Fruit fly (Drosophila melanogaster) whole organism, larva: ENCODE data around the gene Cep164.

Experiments used
- noc ChIP-seq: fragments of 200-800 bp; sonication (Bioruptor generic); optimal IDR thresholded peaks from 3 replicates; lab custom pipeline; 2019; ENCODE audit warnings: missing biosample characterization, mild to moderate bottlenecking, missing genetic modification characterization, moderate library complexity

The Cep164 gene

DNA sequence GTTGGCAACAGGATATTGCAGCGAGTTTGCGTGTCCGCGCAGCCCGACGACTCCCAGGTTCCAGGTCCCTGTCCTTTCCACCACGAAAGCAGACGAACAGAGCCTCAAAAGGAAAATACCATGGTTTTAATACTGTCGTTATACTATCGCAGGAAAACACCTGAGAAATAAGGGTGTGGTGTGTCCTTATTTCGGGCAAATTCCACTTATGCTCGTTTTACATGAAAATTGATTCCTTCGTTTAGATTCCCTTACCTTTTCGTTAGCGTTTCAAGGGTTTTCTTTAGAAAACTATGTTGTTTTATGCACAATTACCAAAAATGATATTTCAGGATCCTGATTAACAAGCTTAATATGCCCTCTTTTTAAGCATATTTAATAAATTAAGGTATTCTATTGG, at the start of gene Cep164:
Gene Cep164 (minus strand): TSS at position 101 of the 400 bp plus-strand sequence.
- no peak for TF ChIP-seq noc (tag; lab: Kevin White, UChicago)

DNA sequence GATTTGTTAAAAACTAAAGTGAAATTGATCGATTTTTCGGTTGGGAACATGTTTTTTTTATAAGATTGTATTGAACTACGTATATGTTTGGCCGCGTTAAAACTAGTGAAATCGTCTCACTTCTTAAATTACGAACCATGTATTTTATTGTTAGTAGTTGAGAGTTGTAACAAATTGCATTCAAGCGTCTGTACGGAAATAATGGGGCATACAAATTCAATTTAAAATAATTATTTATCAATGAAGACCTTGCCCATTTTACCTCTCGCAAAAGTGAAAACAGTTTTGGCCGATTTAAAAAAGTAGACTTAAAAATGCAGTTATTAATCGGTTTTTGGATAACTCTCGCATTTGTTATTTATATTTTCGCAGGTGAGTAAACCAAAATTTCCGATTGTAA, 26.1 kb upstream of the Cep164 start, which contains the start of gene Muc14A:
Gene Muc14A (plus strand): TSS at position 301 of the 400 bp plus-strand sequence.
- TF ChIP-seq noc (tag; lab: Kevin White, UChicago): no peak

DNA sequence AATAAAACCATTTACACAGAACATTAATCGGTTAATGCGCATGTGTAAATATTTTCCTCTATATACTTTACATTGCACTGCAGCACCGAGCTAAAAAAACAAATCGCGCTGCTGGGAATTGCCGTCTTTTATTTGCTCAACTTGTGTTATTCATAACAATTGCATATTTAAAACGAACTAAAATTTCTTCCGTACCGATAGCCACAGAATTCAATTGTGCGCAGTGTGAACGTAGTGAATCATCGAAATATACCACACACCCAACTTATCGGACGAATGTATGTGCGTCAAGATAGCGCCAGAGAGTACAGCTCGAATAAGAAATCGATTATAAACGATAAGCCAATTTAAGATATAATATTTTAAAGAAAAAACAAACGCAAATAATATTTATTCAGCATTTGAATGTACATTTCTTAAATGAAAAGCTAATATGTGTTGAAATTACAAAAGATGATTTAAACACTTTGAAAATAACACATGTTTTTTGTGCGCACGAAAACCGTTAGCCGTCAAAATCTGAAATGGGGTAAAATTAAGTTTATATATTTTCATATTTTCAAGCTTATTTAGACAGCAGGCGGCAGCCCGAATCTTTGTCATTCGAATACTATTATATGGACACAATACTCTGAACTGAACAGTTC, 22.9 kb upstream of the Cep164 start, which contains the start of the genes vap and CG12698:
Gene vap (minus strand): TSS at position 262 of the 647 bp plus-strand sequence.
Gene CG12698 (plus strand): TSS at position 597 of the 647 bp plus-strand sequence.
- no peak for TF ChIP-seq noc (tag; lab: Kevin White, UChicago)

- no peak for TF ChIP-seq noc (tag; lab: Kevin White, UChicago)
These were observed 22.3 kb upstream of the Cep164 start for dm6 chrX:16005066-16005465.

dm6 chrX:15996831-15997230, 14.1 kb upstream of the Cep164 start, which contains the start of gene CG8939:
Gene CG8939 (plus strand): TSS chrX:15997016.
- TF ChIP-seq noc (tag; lab: Kevin White, UChicago): no peak

dm6 chrX:15992527-15992897, 9.8 kb upstream of the Cep164 start:
- no peak for TF ChIP-seq noc (tag; lab: Kevin White, UChicago)

- no peak for TF ChIP-seq noc (tag; lab: Kevin White, UChicago)
These were observed 9.1 kb upstream of the Cep164 start, which contains the start of the genes CG46312, eIF5 and exd for dm6 chrX:15991618-15992526. Gene CG46312 (minus strand): TSS chrX:15991974. Gene eIF5 (minus strand): TSS chrX:15991974. Gene exd (plus strand): TSS chrX:15992468.

DNA sequence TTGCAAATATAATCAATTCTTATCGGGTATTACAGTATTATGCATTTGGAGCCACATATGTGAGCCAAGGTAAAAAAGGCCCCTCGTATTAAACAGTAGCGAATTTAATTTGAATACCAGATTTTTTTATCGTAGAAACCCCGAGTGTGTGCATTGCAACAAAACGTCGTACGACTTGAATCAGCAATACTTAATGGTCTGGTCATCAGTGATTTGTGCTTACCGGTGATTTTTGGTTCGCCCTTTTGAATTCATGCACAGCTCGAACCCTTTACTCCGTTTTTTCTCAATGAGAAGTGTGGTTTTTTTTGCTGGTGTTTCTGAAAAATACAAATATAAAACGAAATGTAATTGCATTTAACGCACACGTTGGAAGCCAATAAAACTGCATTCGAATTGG, 6.9 kb upstream of the Cep164 start:
- TF ChIP-seq noc (tag; lab: Kevin White, UChicago): no peak

DNA sequence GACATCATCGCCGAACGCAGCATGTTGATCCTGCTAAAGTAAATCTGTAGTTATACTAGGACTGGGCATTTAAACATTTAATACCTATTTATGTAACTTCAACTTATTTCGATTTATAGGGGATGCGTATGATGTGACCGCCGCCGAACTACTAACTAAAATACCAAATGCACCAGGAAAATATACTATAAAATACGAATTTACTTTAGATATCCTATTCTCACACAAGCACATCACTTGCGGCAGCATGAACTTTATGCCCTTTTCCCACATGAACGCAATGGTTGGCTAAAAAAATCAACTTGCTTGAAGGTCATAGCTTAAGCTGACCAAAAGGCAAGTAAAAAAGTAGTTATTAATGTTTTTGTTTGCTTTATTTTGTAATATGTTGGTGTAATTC, 3.9 kb upstream of the Cep164 start, which contains the start of gene ND-20:
Gene ND-20 (minus strand): TSS at position 155 of the 400 bp plus-strand sequence.
- TF ChIP-seq noc (tag; lab: Kevin White, UChicago): no peak

DNA sequence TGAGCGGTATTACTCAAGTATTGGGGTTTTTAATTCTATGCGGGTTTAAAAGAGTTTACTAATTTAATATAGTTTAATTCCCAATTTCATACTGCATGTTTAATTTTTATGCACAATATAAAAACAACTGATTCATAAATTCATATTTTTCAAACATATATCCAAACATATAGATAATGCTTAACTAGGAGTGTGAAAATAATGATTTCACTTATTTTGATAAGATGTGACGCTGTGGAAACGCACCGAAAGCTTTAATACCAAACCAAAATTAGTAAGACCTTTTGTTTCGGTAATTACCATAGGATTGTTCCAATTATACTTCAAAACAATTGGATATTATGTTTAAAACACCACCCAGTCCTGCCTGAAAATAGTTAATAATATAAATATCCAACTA, 757 bp upstream of the Cep164 start, which contains the start of gene Slc25A46a:
Gene Slc25A46a (plus strand): TSS at position 272 of the 400 bp plus-strand sequence.
- TF ChIP-seq noc (tag; lab: Kevin White, UChicago): no peak

- TF ChIP-seq noc (tag; lab: Kevin White, UChicago): no peak
These were observed 6.2 kb downstream of the Cep164 start, which contains the start of gene CG42766 for dm6 chrX:15976568-15976967. Gene CG42766 (plus strand): TSS chrX:15976868.

dm6 chrX:15974125-15974524, 8.6 kb downstream of the Cep164 start, which contains the start of gene Or13a:
Gene Or13a (plus strand): TSS chrX:15974425.
- no peak for TF ChIP-seq noc (tag; lab: Kevin White, UChicago)

- TF ChIP-seq noc (tag; lab: Kevin White, UChicago): no peak
These were observed 9.5 kb downstream of the Cep164 start, which contains the start of gene mmd for dm6 chrX:15973157-15973774. Gene mmd (minus strand): TSS chrX:15973159.

DNA sequence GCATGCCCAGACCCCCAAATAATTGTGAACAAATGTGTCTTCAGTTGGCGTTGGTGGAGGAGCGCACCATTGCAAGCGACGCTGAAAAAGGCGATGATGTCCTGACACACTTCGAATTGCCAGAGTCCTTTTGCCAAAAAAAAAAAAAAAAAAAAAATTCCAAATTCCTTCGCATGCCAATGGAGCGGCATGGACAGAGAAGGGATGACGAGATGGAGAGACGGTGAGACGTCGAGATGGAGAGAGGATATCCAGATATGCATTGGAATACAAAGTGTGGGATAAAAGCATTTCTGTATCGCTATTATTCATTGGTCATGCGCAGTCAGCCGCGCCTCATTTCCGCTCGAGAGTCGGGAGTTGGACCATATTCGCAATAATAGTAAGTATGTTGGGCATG, 11.2 kb downstream of the Cep164 start:
- no peak for TF ChIP-seq noc (tag; lab: Kevin White, UChicago)

- TF ChIP-seq noc (tag; lab: Kevin White, UChicago): no peak
These were observed 13.2 kb downstream of the Cep164 start for dm6 chrX:15969577-15969976.
